Worm (Caenorhabditis elegans) whole organism, dauer: ENCODE measurements around the gene srh-199.

Source experiments
- unc-62 ChIP-seq: sonication (generic microtip); optimal IDR thresholded peaks from 2 replicates; lab custom pipeline; 2017; ENCODE audit warnings: missing biosample characterization, missing genetic modification reagents, missing genetic modification characterization

Gene srh-199

DNA sequence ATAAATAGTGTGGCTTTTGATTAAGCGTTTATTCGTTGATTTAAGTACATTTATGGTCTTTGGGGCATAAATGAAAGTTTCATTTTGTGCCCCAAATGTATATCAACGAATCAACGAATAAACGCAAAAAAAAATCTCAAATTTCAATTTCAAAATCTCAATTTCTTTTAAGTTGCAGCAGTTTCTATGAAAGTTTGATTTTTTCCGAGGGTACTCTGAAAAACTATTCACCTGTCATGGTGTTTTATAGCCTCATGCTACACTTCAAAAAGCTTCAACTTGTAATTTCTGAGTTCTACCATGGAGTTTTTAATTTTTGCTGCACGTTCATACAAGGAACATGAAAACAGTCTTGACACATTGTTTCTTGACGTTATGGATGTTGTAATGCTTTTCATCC is 1.1 kb upstream of the srh-199 start, which contains the start of gene ZK697.1:
TSS of gene ZK697.1 (plus strand) at position 301 of the 400 bp plus-strand sequence.
- TF ChIP-seq unc-62 (GFP tag; lab: Kevin White, UChicago) = no peak

DNA sequence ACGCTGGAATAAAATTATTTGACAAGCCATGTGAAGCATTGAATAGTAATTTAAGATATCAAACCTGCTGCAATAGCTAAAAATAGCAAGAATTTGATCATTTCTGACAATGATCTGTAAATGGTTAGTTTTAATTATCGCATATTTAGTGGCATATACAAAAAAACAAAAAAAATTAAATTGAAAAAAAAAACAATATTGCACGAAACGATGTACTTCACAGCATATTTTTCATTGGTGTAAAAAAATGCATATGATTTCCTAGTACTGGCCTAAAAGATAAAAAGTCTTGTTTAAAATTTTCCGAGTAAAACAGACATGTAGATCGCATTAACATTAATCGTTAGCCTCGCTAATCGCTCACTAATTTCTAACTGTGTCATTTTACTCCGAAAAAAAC is 2.3 kb downstream of the srh-199 start, which contains the start of gene ZK697.8:
TSS of gene ZK697.8 (minus strand) at position 101 of the 400 bp plus-strand sequence.
- TF ChIP-seq unc-62 (GFP tag; lab: Kevin White, UChicago) = no peak

ce11 chrV:1743205-1743870 is 8.0 kb downstream of the srh-199 start, which contains the start of gene nhr-256:
TSS of gene nhr-256 (plus strand) at chrV:1743771.
- TF ChIP-seq unc-62 (GFP tag; lab: Kevin White, UChicago) = no peak

- no peak for TF ChIP-seq unc-62 (GFP tag; lab: Kevin White, UChicago)
Observed at ce11 chrV:1741074-1741473, 10.3 kb downstream of the srh-199 start, which contains the start of gene srab-25. TSS of gene srab-25 (minus strand) at chrV:1741174.

- TF ChIP-seq unc-62 (GFP tag; lab: Kevin White, UChicago) = no peak
Observed at ce11 chrV:1734569-1734968, 16.8 kb downstream of the srh-199 start, which contains the start of gene str-160. TSS of gene str-160 (plus strand) at chrV:1734869.

- TF ChIP-seq unc-62 (GFP tag; lab: Kevin White, UChicago) = no peak
Observed at ce11 chrV:1731918-1732317, 19.4 kb downstream of the srh-199 start, which contains the start of gene gst-21. TSS of gene gst-21 (minus strand) at chrV:1732018.

DNA sequence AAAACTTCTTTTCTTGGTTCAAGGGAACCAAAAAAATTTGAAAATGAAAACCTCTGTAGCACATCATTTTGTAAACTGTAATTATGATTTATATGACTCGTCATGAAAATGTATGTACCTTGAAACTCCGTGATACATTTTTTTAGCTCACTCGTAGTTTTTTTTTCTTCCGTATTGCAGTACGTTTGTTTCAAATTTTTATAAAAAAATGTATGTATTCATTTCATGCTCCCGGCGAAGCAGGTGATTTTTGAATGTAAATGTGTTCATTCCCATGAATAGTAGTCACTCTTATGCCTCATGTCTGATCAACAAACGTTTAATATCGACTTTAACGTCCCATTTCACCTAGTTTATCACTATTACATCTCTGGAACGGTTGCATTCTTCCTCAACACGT is 26.0 kb downstream of the srh-199 start, which contains the start of gene sri-27:
TSS of gene sri-27 (plus strand) at position 301 of the 400 bp plus-strand sequence.
- TF ChIP-seq unc-62 (GFP tag; lab: Kevin White, UChicago) = no peak

DNA sequence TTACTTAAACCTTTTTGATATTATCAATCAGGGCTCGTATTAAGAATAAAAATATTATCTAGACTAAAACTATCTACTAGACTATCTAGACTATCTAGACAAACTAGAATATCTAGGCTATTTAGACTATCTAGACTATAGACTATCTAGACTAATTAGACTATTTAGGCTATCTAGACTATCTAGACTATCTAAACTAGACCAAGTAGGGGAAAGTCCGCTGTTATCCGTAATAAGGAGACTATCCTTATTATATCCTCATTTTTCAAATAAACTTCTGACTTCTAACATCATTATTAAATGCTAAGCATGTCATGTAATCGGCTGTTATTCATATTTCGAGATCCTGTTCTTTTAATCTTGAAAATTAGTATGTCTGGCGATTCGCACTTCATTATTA is 29.4 kb downstream of the srh-199 start, which contains the start of gene srw-101:
TSS of gene srw-101 (plus strand) at position 301 of the 400 bp plus-strand sequence.
- no peak for TF ChIP-seq unc-62 (GFP tag; lab: Kevin White, UChicago)

ce11 chrV:1719927-1720326 is 31.4 kb downstream of the srh-199 start, which contains the start of gene srw-102:
TSS of gene srw-102 (plus strand) at chrV:1720227.
- TF ChIP-seq unc-62 (GFP tag; lab: Kevin White, UChicago) = no peak

DNA sequence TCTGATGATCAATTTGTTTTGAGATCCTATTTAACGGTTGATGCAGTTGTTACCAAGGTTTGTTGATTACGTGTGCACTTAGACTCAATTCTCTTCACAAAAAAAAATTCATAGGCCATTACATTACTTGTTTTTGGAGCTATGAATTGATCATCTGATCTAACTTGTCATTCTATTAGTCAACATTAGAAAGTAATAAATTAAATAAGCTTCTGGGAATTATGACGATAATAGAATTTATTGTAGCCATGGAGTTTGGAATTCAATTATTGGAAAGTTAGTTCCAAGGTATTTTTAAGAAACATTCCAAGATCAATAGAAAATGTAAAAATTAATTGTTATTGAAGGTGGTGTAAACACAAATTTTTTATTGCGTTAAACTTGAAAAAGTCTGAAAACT is 33.1 kb downstream of the srh-199 start:
- no peak for TF ChIP-seq unc-62 (GFP tag; lab: Kevin White, UChicago)

- TF ChIP-seq unc-62 (GFP tag; lab: Kevin White, UChicago) = no peak
Observed at ce11 chrV:1716892-1717291, 34.5 kb downstream of the srh-199 start, which contains the start of gene srw-103. TSS of gene srw-103 (plus strand) at chrV:1717192.

ce11 chrV:1710909-1711308 is 40.4 kb downstream of the srh-199 start, which contains the start of gene srw-100:
TSS of gene srw-100 (plus strand) at chrV:1711209.
- TF ChIP-seq unc-62 (GFP tag; lab: Kevin White, UChicago) = no peak

ce11 chrV:1708441-1708840 is 42.9 kb downstream of the srh-199 start, which contains the start of gene srw-99:
TSS of gene srw-99 (plus strand) at chrV:1708741.
- no peak for TF ChIP-seq unc-62 (GFP tag; lab: Kevin White, UChicago)

DNA sequence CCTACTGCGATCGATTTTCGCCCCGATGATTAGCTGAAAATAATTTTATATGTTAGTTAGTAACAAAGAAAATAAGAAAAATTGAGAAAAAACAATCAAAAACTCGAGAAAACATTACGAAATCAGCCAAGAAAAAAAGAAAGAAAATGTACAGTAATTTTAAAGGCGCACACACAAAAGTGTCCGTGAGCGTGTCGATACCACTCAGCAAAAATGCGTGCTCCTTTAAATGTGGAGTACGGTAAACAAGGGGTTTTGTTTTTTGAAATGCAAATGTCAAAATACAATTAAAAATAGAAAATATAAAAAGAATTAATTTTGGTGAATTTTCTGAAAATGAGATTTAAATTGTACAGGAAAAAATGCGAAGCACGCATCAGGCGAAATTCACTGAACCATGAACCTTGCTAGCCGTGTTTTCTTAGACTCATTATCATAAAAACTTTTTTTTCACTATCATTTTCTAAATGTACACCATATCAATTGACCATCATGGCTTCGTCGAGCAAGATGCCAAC is 49.7 kb downstream of the srh-199 start, which contains the start of gene srw-90:
TSS of gene srw-90 (plus strand) at position 468 of the 518 bp plus-strand sequence.
- no peak for TF ChIP-seq unc-62 (GFP tag; lab: Kevin White, UChicago)
